Worm (Caenorhabditis elegans) whole organism, late embryonic: ENCODE results near the gene C26E6.1.

Experiments used
- ceh-14 ChIP-seq: sonication (generic microtip); optimal IDR thresholded peaks from 2 replicates; lab custom pipeline; 2016; ENCODE audit warnings: missing genotype, missing genetic modification characterization, missing compliant biosample characterization
- ceh-9 ChIP-seq: sonication (generic microtip); optimal IDR thresholded peaks from 2 replicates; lab custom pipeline; 2016; ENCODE audit warnings: mild to moderate bottlenecking, missing genetic modification characterization, inconsistent platforms, missing compliant biosample characterization
- pqm-1 ChIP-seq: sonication (generic microtip); optimal IDR thresholded peaks from 2 replicates; lab custom pipeline; 2016; ENCODE audit warnings: missing genetic modification characterization, missing compliant biosample characterization
- pros-1 ChIP-seq: fragments of 150-350 bp; optimal IDR thresholded peaks from 2 replicates; lab custom pipeline; 2014; ENCODE audit warnings: missing biosample characterization, missing genetic modification reagents, missing genetic modification characterization

ce11 chrIII:4968146-4968545, 11.5 kb downstream of the C26E6.1 start:
- no peak for TF ChIP-seq ceh-14 (tag; lab: Kevin White, UChicago)
- TF ChIP-seq pqm-1 (tag; lab: Kevin White, UChicago), result no peak
- TF ChIP-seq pros-1 (tag; lab: Kevin White, UChicago), result no peak
- TF ChIP-seq ceh-9 (tag; lab: Kevin White, UChicago), result no peak
